Worm (Caenorhabditis elegans): Measurements from ENCODE around the gene mat-2.

Gene mat-2

DNA sequence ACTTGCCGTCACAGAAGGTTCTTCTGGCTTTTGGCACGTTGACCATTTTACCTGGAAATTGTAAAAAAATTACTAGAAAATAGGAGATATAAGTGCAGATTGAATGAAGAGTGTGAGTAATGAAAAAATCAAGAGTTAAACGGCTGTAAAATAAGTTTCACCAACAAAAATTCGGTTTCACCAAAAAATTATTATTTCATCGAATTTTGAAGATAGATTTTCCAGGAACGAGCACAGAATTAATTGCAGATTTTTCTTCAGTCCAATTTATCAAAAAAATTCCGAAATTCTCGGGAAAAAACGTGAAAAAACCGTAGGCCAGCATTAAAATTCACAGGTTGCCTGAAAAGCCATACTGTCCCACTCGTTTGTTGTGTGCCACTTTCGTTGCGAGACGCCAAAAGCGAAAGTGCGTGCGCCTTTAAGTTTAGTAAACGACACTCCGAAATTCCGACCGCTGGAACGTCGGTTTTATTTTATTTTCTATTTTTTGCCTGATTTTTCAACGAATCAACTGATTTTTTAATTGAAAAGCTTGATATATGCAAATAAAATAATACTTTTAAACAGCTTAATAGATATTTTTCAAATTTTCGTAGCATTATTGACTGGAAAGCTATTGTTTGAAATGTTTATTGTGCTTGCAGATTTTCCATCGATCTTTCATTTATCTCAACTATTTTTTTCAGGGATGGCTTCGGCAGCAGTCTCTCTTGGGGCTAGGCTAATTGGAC lies 15.2 kb upstream of the mat-2 start, which contains the start of the genes rpl-36.A and nuo-1 (continued):
- TF ChIP-seq sdc-2 (tag; optimal IDR thresholded peaks at IDR 0.05): no peak
- TF ChIP-seq sox-2 (GFP tag; IDR thresholded peaks at IDR 0.05): no peak
- no peak for TF ChIP-seq pqm-1 (tag; optimal IDR thresholded peaks at IDR 0.05)
- TF ChIP-seq pros-1 (tag; optimal IDR thresholded peaks at IDR 0.05): no peak
- no peak for TF ChIP-seq tbx-7 (tag; optimal IDR thresholded peaks at IDR 0.05)
- TF ChIP-seq unc-42 (tag; optimal IDR thresholded peaks at IDR 0.05): peak; percentile 49
- no peak for TF ChIP-seq zip-5 (tag; optimal IDR thresholded peaks at IDR 0.05)
- TF ChIP-seq ceh-34 (tag; optimal IDR thresholded peaks at IDR 0.05): peak; percentile 51

DNA sequence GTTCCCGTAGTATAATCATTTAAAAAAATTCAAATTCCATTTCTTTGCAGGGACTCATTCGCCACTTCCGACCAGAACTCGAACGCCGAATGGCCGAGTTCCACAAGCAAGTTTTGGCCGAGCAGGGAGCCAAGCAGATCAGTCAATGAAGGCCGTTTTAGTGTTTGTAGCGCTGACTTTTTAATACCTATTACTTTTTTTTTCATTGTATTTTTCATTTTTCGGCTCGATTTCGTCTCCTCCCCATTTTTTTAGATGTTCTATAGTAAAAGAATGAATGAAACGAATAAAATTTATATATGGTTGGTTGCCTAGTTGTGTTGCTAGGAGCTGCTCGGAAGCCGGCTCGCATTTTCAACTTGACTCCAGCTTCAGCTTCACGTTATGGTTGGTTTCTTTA lies 12.7 kb upstream of the mat-2 start, which contains the start of gene C09H10.4:
Gene C09H10.4 (plus strand): TSS at position 301 of the 400 bp plus-strand sequence.
- TF ChIP-seq ztf-16 (tag; optimal IDR thresholded peaks at IDR 0.05): no peak
- no peak for TF ChIP-seq pha-2 (tag; optimal IDR thresholded peaks at IDR 0.05)
- no peak for TF ChIP-seq sdc-2 (tag; optimal IDR thresholded peaks at IDR 0.05)
- no peak for TF ChIP-seq lim-6 (tag; optimal IDR thresholded peaks at IDR 0.05)
- no peak for TF ChIP-seq ceh-22 (tag; optimal IDR thresholded peaks at IDR 0.05)
- TF ChIP-seq unc-42 (tag; optimal IDR thresholded peaks at IDR 0.05): no peak
- TF ChIP-seq nfya-1 (tag; optimal IDR thresholded peaks at IDR 0.05): no peak
- no peak for TF ChIP-seq ahr-1 (tag; optimal IDR thresholded peaks at IDR 0.05)
- TF ChIP-seq hlh-30 (tag; optimal IDR thresholded peaks at IDR 0.05; ENCODE audit: insufficient read depth): no peak

DNA sequence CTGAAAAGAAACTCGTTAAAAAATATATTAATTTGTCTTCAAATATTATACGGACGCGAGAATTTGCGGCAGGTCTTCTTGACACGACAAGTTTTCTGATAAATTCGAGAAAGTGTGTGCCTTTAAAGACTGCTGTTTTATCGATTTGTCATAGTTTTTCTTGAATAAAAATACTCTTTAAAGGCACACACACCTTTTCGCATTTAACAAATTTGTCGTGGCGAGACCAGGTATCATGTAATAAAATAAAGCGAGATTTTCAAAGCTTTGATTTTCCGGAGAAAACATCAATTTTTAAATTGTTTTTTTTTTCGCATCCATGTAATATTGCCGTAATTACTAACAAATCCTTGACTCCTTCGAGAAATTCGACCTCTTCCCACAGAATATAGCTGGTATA lies 11.3 kb upstream of the mat-2 start:
- TF ChIP-seq unc-86 (tag; optimal IDR thresholded peaks at IDR 0.05) (no peak), gmeb-2 (tag; optimal IDR thresholded peaks at IDR 0.05) (no peak), lin-11 (tag; optimal IDR thresholded peaks at IDR 0.05) (no peak), mec-3 (tag; optimal IDR thresholded peaks at IDR 0.05; ENCODE audit: borderline replicate concordance) (no peak), ceh-31 (tag; optimal IDR thresholded peaks at IDR 0.05) (no peak), ceh-34 (tag; optimal IDR thresholded peaks at IDR 0.05) (no peak), tbx-7 (tag; optimal IDR thresholded peaks at IDR 0.05) (no peak), sox-4 (tag; optimal IDR thresholded peaks at IDR 0.05) (no peak), nhr-232 (tag; optimal IDR thresholded peaks at IDR 0.05) (no peak), fkh-10 (GFP tag; optimal IDR thresholded peaks at IDR 0.05) (no peak), nfya-1 (tag; optimal IDR thresholded peaks at IDR 0.05) (no peak), che-1 (tag; optimal IDR thresholded peaks at IDR 0.05) (no peak), sox-2 (GFP tag; IDR thresholded peaks at IDR 0.05) (no peak), F13H6.1 (tag; optimal IDR thresholded peaks at IDR 0.05) (no peak), ceh-6 (GFP tag; optimal IDR thresholded peaks at IDR 0.05) (no peak)

DNA sequence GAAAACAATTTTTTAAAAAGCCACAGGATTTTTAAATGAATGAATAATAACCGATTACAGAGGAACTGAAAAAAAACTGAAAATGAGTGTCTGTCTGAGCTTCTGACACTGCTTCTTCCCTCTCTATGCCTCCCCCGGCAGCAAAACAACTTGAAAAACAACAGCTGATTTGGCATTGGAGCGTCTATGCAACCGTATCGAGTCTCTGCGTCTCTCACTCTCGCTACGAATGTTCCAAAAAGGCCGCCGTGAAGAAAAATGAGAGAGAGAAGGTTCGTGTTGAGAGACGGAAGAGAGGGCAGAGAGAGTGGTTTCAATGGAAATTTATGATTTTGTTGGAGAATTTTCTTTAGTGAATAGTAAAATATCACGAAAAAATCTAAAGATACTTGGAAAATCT lies 9.5 kb upstream of the mat-2 start:
- TF ChIP-seq nfya-1 (tag; optimal IDR thresholded peaks at IDR 0.05) (peak; percentile 63), ama-1 (optimal IDR thresholded peaks at IDR 0.05) (no peak), hlh-30 (tag; optimal IDR thresholded peaks at IDR 0.05; ENCODE audit: insufficient read depth) (peak; percentile 66)

DNA sequence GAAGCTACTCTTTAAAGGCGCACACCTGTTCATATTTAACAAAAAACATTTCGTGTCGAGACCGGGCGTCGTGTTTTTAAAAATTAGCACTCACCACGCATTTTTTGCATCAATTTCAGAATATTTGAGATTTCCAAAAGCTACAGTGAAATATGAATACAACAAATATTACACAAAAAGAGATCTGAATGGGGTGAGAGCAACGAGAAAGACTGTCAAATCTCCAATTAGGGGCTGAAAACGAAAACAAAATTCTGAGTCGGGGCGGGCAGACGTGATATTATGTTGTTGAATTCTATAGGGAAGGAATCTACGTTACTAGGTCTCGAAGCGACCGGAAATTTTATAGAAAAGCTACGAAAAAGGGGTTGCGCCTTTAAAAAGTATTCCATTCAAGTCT lies 8.9 kb upstream of the mat-2 start, which contains the start of gene C09H10.5:
Gene C09H10.5 (minus strand): TSS at position 101 of the 400 bp plus-strand sequence.
- TF ChIP-seq F13H6.1 (tag; optimal IDR thresholded peaks at IDR 0.05) (no peak), ceh-34 (tag; optimal IDR thresholded peaks at IDR 0.05) (no peak), rnt-1 (tag; optimal IDR thresholded peaks at IDR 0.05) (no peak), tbx-2 (tag; optimal IDR thresholded peaks at IDR 0.05) (no peak), hlh-30 (tag; optimal IDR thresholded peaks at IDR 0.05; ENCODE audit: insufficient read depth) (no peak), ztf-16 (tag; optimal IDR thresholded peaks at IDR 0.05) (no peak), syd-9 (tag; optimal IDR thresholded peaks at IDR 0.05) (no peak), ceh-18 (tag; optimal IDR thresholded peaks at IDR 0.05) (no peak), hlh-15 (tag; optimal IDR thresholded peaks at IDR 0.05) (no peak), elt-2 (tag; optimal IDR thresholded peaks at IDR 0.05) (no peak), elt-4 (tag; optimal IDR thresholded peaks at IDR 0.05) (no peak), pros-1 (tag; optimal IDR thresholded peaks at IDR 0.05) (no peak)
